Worm (Caenorhabditis elegans): ENCODE results near the gene tag-244.

ce11 chrIV:1561884-1562283 lies 11.2 kb downstream of the tag-244 start, which contains the start of gene hpo-6:
- TF ChIP-seq mab-9 (GFP tag; IDR thresholded peaks at IDR 0.05) (no peak), snpc-4 (tag; optimal IDR thresholded peaks at IDR 0.05) (no peak), nhr-11 (tag; optimal IDR thresholded peaks at IDR 0.05) (no peak), snu-23 (GFP tag; optimal IDR thresholded peaks at IDR 0.05) (no peak), nhr-71 (tag; optimal IDR thresholded peaks at IDR 0.05) (no peak), ama-1 (optimal IDR thresholded peaks at IDR 0.05) (no peak), dpl-1 (GFP tag; optimal IDR thresholded peaks at IDR 0.05) (no peak)

Data from whole organism, L1 larva.